Worm (Caenorhabditis elegans) whole organism, L4 larva: ENCODE measurements around the gene B0034.7.

Experiments
- ZK546.5 ChIP-seq, 2 experiments: sonication (generic microtip); optimal IDR thresholded peaks; 2 replicates each; lab custom pipeline; 2017; ENCODE audit warnings: missing biosample characterization in 2 of 2, missing genetic modification characterization in 2 of 2
- ama-1 ChIP-seq: fragments of 150-350 bp; optimal IDR thresholded peaks from 2 replicates; lab custom pipeline; 2014; ENCODE audit warnings: inconsistent platforms, mixed read lengths
- cey-2 ChIP-seq: sonication (generic microtip); optimal IDR thresholded peaks from 3 replicates; lab custom pipeline; 2017; ENCODE audit warnings: missing genetic modification characterization, mild to moderate bottlenecking, missing compliant biosample characterization, antibody characterized with exemption, borderline replicate concordance; ENCODE audit not compliant: insufficient read depth
- lim-7 ChIP-seq: fragments of 200-800 bp; sonication (Bioruptor generic); IDR thresholded peaks from 2 replicates; pipeline ENCODE4 v1.3.6; 2022; ENCODE audit warnings: missing genetic modification characterization, missing compliant biosample characterization
- nhr-10 ChIP-seq: fragments of 150-350 bp; optimal IDR thresholded peaks from 2 replicates; lab custom pipeline; 2014; ENCODE audit warnings: missing biosample characterization, missing genetic modification characterization
- nhr-41 ChIP-seq: fragments of 200-800 bp; sonication (Bioruptor generic); IDR thresholded peaks from 2 replicates; pipeline ENCODE4 v1.3.6; 2022; ENCODE audit warnings: missing genetic modification reagents, missing genetic modification characterization, missing compliant biosample characterization
- nhr-77 ChIP-seq: fragments of 150-350 bp; optimal IDR thresholded peaks from 2 replicates; lab custom pipeline; 2014; ENCODE audit warnings: missing biosample characterization, missing genetic modification characterization
- pha-4 ChIP-seq, 2 experiments: fragments of 150-350 bp in 1 of 2; fragments of 200-800 bp in 1 of 2; sonication (Bioruptor generic) in 1 of 2; IDR thresholded peaks in 1 of 2; optimal IDR thresholded peaks in 1 of 2; 2 replicates each; pipeline versions ENCODE4 v1.3.6 to Lab custom; 2014 to 2022; ENCODE audit warnings: missing genetic modification characterization in 2 of 2, missing genetic modification reagents in 2 of 2, missing biosample characterization in 1 of 2, missing compliant biosample characterization in 1 of 2
- snpc-4 ChIP-seq: fragments of 150-350 bp; optimal IDR thresholded peaks from 2 replicates; lab custom pipeline; 2014; ENCODE audit warnings: missing biosample characterization, missing genetic modification characterization
- unc-39 ChIP-seq: sonication (generic microtip); optimal IDR thresholded peaks from 2 replicates; lab custom pipeline; 2017; ENCODE audit warnings: missing biosample characterization, missing genetic modification characterization

DNA sequence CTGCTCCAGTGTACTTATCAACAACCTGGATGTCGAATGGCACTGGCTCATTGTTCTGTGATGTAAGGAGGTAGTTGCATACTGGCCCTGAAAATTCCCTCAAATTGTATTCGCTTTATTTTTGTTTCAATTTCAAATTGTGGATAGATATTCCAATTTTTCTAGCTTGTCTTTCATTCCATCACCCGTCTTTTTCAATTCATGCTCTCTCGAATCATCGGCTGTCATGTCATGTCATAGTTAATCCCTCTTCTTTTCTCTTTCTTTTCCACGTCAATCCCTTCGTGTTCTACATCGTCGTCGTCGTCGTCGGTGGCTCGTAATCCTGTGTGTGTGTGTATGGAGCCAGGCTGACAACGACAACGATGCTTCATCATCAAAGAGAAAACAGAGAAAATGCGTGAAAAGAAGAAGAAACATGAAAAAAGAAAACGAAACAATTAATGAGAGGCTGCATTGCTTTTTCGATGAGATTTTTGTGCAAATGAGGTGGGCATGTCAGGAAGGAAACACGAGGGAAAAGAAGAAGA is 5.7 kb upstream of the B0034.7 start:
- no peak for TF ChIP-seq nhr-41 (GFP tag; lab: Robert Waterston, UW)
- TF ChIP-seq ama-1 (lab: Kevin White, UChicago), result no peak
- TF ChIP-seq pha-4 (GFP tag; IDR thresholded peaks at IDR 0.05; lab: Robert Waterston, UW), result no peak
- no peak for TF ChIP-seq pha-4 (tag; optimal IDR thresholded peaks at IDR 0.05; lab: Kevin White, UChicago)
- TF ChIP-seq nhr-10 (tag; lab: Kevin White, UChicago), result no peak
- no peak for TF ChIP-seq snpc-4 (tag; lab: Kevin White, UChicago)
- no peak for TF ChIP-seq nhr-77
- TF ChIP-seq cey-2 (tag; lab: Kevin White, UChicago), result no peak
- TF ChIP-seq ZK546.5 (tag; optimal IDR thresholded peaks at IDR 0.05; lab: Kevin White, UChicago), result no peak
- no peak for TF ChIP-seq unc-39
- TF ChIP-seq lim-7, result no peak
